Fruit fly (Drosophila melanogaster) whole organism, prepupa: ENCODE measurements around the gene ninaA.

Experiments
- CG10631 ChIP-seq: fragments of 200-800 bp; sonication (Bioruptor generic); optimal IDR thresholded peaks from 2 replicates; lab custom pipeline; 2016; ENCODE audit warnings: missing biosample characterization, missing genetic modification characterization
- CG10669 ChIP-seq: fragments of 200-800 bp; sonication (Bioruptor generic); optimal IDR thresholded peaks from 3 replicates; lab custom pipeline; 2018; ENCODE audit warnings: missing biosample characterization, mild to moderate bottlenecking, missing genetic modification characterization, moderate library complexity
- CG11762 ChIP-seq: fragments of 200-800 bp; sonication (Bioruptor generic); optimal IDR thresholded peaks from 3 replicates; lab custom pipeline; 2016; ENCODE audit warnings: missing biosample characterization, missing genetic modification characterization; ENCODE audit not compliant: insufficient read depth
- CG11902 ChIP-seq: fragments of 200-800 bp; sonication (Bioruptor generic); optimal IDR thresholded peaks from 3 replicates; lab custom pipeline; 2016; ENCODE audit warnings: missing biosample characterization, missing genetic modification characterization
- CG15336 ChIP-seq: fragments of 200-800 bp; sonication (Bioruptor generic); IDR thresholded peaks from 2 replicates; pipeline ENCODE4 v1.3.6; 2022; ENCODE audit warnings: missing biosample characterization, missing genetic modification characterization
- CG16779 ChIP-seq: fragments of 200-800 bp; sonication (Bioruptor generic); optimal IDR thresholded peaks from 3 replicates; lab custom pipeline; 2017; ENCODE audit warnings: missing biosample characterization, mild to moderate bottlenecking, missing genetic modification characterization
- CG3032 ChIP-seq: fragments of 200-800 bp; optimal IDR thresholded peaks from 2 replicates; lab custom pipeline; 2019; ENCODE audit warnings: missing biosample characterization, mild to moderate bottlenecking, missing genetic modification characterization, moderate library complexity
- CG31627 ChIP-seq: fragments of 200-800 bp; sonication (Bioruptor generic); optimal IDR thresholded peaks from 3 replicates; lab custom pipeline; 2016; ENCODE audit warnings: missing biosample characterization, missing genetic modification characterization
- CG32006 ChIP-seq: fragments of 200-800 bp; sonication (Bioruptor generic); optimal IDR thresholded peaks from 3 replicates; lab custom pipeline; 2017; ENCODE audit warnings: missing biosample characterization, mild to moderate bottlenecking, missing genetic modification characterization
- CG34406 ChIP-seq: fragments of 200-800 bp; sonication (Bioruptor generic); optimal IDR thresholded peaks from 3 replicates; lab custom pipeline; 2016; ENCODE audit warnings: missing biosample characterization, missing genetic modification characterization
- CG3919 ChIP-seq: fragments of 200-800 bp; sonication (Bioruptor generic); optimal IDR thresholded peaks from 3 replicates; lab custom pipeline; 2016; ENCODE audit warnings: missing biosample characterization, missing genetic modification characterization
- CG4318 ChIP-seq: fragments of 200-800 bp; sonication (Bioruptor generic); optimal IDR thresholded peaks from 3 replicates; lab custom pipeline; 2017; ENCODE audit warnings: missing biosample characterization, mild to moderate bottlenecking, missing genetic modification characterization
- CG6163 ChIP-seq: fragments of 200-800 bp; sonication (Bioruptor generic); IDR thresholded peaks from 3 replicates; pipeline ENCODE4 v1.3.6; 2022; ENCODE audit warnings: missing biosample characterization, missing genetic modification characterization
- CG6792 ChIP-seq: fragments of 200-800 bp; sonication (Bioruptor generic); optimal IDR thresholded peaks from 3 replicates; lab custom pipeline; 2016; ENCODE audit warnings: missing biosample characterization, missing genetic modification characterization
- CG6854 ChIP-seq: fragments of 200-800 bp; sonication (Bioruptor generic); optimal IDR thresholded peaks from 2 replicates; lab custom pipeline; 2017; ENCODE audit warnings: missing biosample characterization, mild to moderate bottlenecking, missing genetic modification characterization
- CG8119 ChIP-seq: fragments of 200-800 bp; sonication (Bioruptor generic); IDR thresholded peaks from 3 replicates; pipeline ENCODE4 v1.3.6; 2022; ENCODE audit warnings: missing biosample characterization, missing genetic modification characterization
- CG8319 ChIP-seq: fragments of 200-800 bp; sonication (Bioruptor generic); optimal IDR thresholded peaks from 3 replicates; lab custom pipeline; 2016; ENCODE audit warnings: missing biosample characterization, missing genetic modification characterization
- Eip75B ChIP-seq: fragments of 200-800 bp; sonication (Bioruptor generic); optimal IDR thresholded peaks from 3 replicates; lab custom pipeline; 2016; ENCODE audit warnings: missing biosample characterization, missing genetic modification characterization
- Eip78C ChIP-seq: fragments of 200-800 bp; sonication (Bioruptor generic); peaks from one replicate; lab custom pipeline; 2016; ENCODE audit warnings: missing biosample characterization, missing genetic modification characterization
- Ets96B ChIP-seq: fragments of 200-800 bp; optimal IDR thresholded peaks from 2 replicates; lab custom pipeline; 2019; ENCODE audit warnings: missing biosample characterization, mild to moderate bottlenecking, missing genetic modification characterization, moderate library complexity
- Gug ChIP-seq: fragments of 200-800 bp; sonication (Bioruptor generic); IDR thresholded peaks from 2 replicates; pipeline ENCODE4 v1.3.6; 2022; ENCODE audit warnings: missing biosample characterization, missing genetic modification characterization
- Hr39 ChIP-seq: fragments of 200-800 bp; sonication (Bioruptor generic); optimal IDR thresholded peaks from 2 replicates; lab custom pipeline; 2016; ENCODE audit warnings: missing biosample characterization, missing genetic modification characterization
- Hr4 ChIP-seq: fragments of 200-800 bp; sonication (Bioruptor generic); optimal IDR thresholded peaks from 3 replicates; lab custom pipeline; 2016; ENCODE audit warnings: missing biosample characterization, missing genetic modification characterization
- Lpt ChIP-seq: fragments of 200-800 bp; sonication (Bioruptor generic); optimal IDR thresholded peaks from 3 replicates; lab custom pipeline; 2016; ENCODE audit warnings: missing biosample characterization, missing genetic modification characterization
- Met ChIP-seq: fragments of 200-800 bp; sonication (Bioruptor generic); optimal IDR thresholded peaks from 3 replicates; lab custom pipeline; 2016; ENCODE audit warnings: missing biosample characterization, missing genetic modification characterization
- OdsH ChIP-seq: fragments of 200-800 bp; sonication (Bioruptor generic); optimal IDR thresholded peaks from 3 replicates; lab custom pipeline; 2016; ENCODE audit warnings: missing biosample characterization, missing genetic modification characterization
- Sox14 ChIP-seq: fragments of 200-800 bp; sonication (Bioruptor generic); optimal IDR thresholded peaks from 3 replicates; lab custom pipeline; 2016; ENCODE audit warnings: missing biosample characterization, missing genetic modification characterization
- achi ChIP-seq: fragments of 200-800 bp; sonication (Bioruptor generic); optimal IDR thresholded peaks from 3 replicates; lab custom pipeline; 2016; ENCODE audit warnings: missing biosample characterization, missing genetic modification characterization
- acj6 ChIP-seq: fragments of 200-800 bp; sonication (Bioruptor generic); optimal IDR thresholded peaks from 3 replicates; lab custom pipeline; 2016; ENCODE audit warnings: missing biosample characterization, missing genetic modification characterization
- cyc ChIP-seq: fragments of 200-800 bp; sonication (Bioruptor generic); optimal IDR thresholded peaks from 3 replicates; lab custom pipeline; 2016; ENCODE audit warnings: missing biosample characterization, missing genetic modification characterization
- dac ChIP-seq: fragments of 200-800 bp; sonication (Bioruptor generic); optimal IDR thresholded peaks from 2 replicates; lab custom pipeline; 2017; ENCODE audit warnings: missing biosample characterization, mild to moderate bottlenecking, missing genetic modification characterization
- dsx ChIP-seq: fragments of 200-800 bp; optimal IDR thresholded peaks from 3 replicates; lab custom pipeline; 2019; ENCODE audit warnings: missing biosample characterization, mild to moderate bottlenecking, missing genetic modification characterization, moderate library complexity; ENCODE audit not compliant: poor library complexity, severe bottlenecking
- eg ChIP-seq: fragments of 200-800 bp; sonication (Bioruptor generic); IDR thresholded peaks from 3 replicates; pipeline ENCODE4 v1.3.6; 2022; ENCODE audit warnings: missing biosample characterization, missing genetic modification characterization
- esn ChIP-seq: fragments of 200-800 bp; sonication (Bioruptor generic); optimal IDR thresholded peaks from 2 replicates; lab custom pipeline; 2016; ENCODE audit warnings: missing biosample characterization, mild to moderate bottlenecking, missing genetic modification characterization, moderate library complexity
- fd59A ChIP-seq: fragments of 200-800 bp; sonication (Bioruptor generic); optimal IDR thresholded peaks from 2 replicates; lab custom pipeline; 2017; ENCODE audit warnings: missing biosample characterization, mild to moderate bottlenecking, missing genetic modification characterization, missing genetic modification reagents
- fd85E ChIP-seq: fragments of 200-800 bp; sonication (Bioruptor generic); optimal IDR thresholded peaks from 3 replicates; lab custom pipeline; 2016; ENCODE audit warnings: missing biosample characterization, missing genetic modification characterization
- fkh ChIP-seq: fragments of 200-800 bp; sonication (Bioruptor generic); optimal IDR thresholded peaks from 3 replicates; lab custom pipeline; 2017; ENCODE audit warnings: missing biosample characterization, mild to moderate bottlenecking, missing genetic modification characterization, moderate library complexity
- net ChIP-seq: fragments of 200-800 bp; sonication (Bioruptor generic); optimal IDR thresholded peaks from 3 replicates; lab custom pipeline; 2016; ENCODE audit warnings: missing biosample characterization, missing genetic modification characterization
- pdm3 ChIP-seq: fragments of 200-800 bp; sonication (Bioruptor generic); optimal IDR thresholded peaks from 3 replicates; lab custom pipeline; 2016; ENCODE audit warnings: missing biosample characterization, missing genetic modification characterization
- salr ChIP-seq, 2 experiments: fragments of 200-800 bp; sonication (Bioruptor generic); optimal IDR thresholded peaks; 3 replicates each; lab custom pipeline; 2016 to 2018; ENCODE audit warnings: missing biosample characterization in 2 of 2, missing genetic modification characterization in 2 of 2, mild to moderate bottlenecking in 1 of 2
- spab ChIP-seq: fragments of 200-800 bp; sonication (Bioruptor generic); optimal IDR thresholded peaks from 2 replicates; lab custom pipeline; 2017; ENCODE audit warnings: missing biosample characterization, mild to moderate bottlenecking, missing genetic modification characterization, missing genetic modification reagents
- ss ChIP-seq, 2 experiments: fragments of 200-800 bp; sonication (Bioruptor generic); optimal IDR thresholded peaks; 2 replicates in 1 of 2; 3 replicates in 1 of 2; lab custom pipeline; 2017 to 2018; ENCODE audit warnings: mild to moderate bottlenecking in 2 of 2, missing biosample characterization in 2 of 2, missing genetic modification characterization in 2 of 2, moderate library complexity in 1 of 2
- svp ChIP-seq: fragments of 200-800 bp; sonication (Bioruptor generic); peaks from one replicate; lab custom pipeline; 2016; ENCODE audit warnings: missing biosample characterization, missing genetic modification characterization
- topi ChIP-seq: fragments of 200-800 bp; sonication (Bioruptor generic); optimal IDR thresholded peaks from 3 replicates; lab custom pipeline; 2016; ENCODE audit warnings: missing biosample characterization, missing genetic modification characterization
- vri ChIP-seq: fragments of 200-800 bp; sonication (Bioruptor generic); optimal IDR thresholded peaks from 3 replicates; lab custom pipeline; 2016; ENCODE audit warnings: missing biosample characterization, mild to moderate bottlenecking, missing genetic modification characterization

The ninaA gene

DNA sequence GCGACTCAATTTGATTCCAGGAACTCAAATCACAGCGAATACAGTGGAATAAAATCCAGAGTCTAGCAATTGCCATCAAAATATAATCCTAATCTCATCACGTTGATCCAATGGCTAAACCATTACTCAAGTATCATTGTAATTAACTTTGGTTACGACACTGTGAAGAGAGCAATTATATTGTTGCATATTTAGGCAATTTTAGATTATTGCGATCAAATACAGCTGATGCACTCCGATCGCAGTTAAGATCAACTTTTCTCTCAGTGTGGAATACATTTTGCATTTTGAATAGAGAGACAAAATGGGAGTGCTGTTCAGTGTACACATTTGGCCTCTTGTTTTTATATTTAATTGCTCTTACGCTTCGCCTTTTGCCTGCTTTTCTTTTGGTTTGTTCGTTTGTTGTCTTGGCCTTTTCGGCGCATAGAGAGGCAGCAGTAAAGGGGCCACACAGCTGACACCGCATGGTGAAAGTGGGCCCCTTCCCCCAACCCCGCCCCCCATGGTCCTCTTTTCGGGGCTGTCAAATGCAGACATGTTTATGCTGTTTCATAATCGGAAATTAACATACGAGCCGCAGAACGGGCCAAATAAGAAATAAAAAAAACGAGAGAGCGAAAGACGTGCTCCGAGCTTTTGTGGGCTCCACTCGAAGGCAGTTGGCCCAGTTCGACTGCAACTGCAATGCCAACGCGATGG, 30.8 kb upstream of the ninaA start (continued):
- TF ChIP-seq spab (GFP tag; lab: Kevin White, UChicago) = no peak
- TF ChIP-seq cyc (GFP tag; lab: Kevin White, UChicago) = peak; percentile 61
- peak; percentile 86 for TF ChIP-seq CG32006
- peak; percentile 28 for TF ChIP-seq CG8319 (GFP tag; lab: Kevin White, UChicago)
- TF ChIP-seq topi (GFP tag; lab: Kevin White, UChicago) = peak; percentile 61
- TF ChIP-seq CG11762 (GFP tag; lab: Kevin White, UChicago) = peak; percentile 47
- peak; percentile 76 for TF ChIP-seq svp (GFP tag; lab: Kevin White, UChicago)
- TF ChIP-seq CG16779 = peak; percentile 48
- TF ChIP-seq CG34406 (GFP tag; lab: Kevin White, UChicago) = peak; percentile 56
- peak; percentile 61 for TF ChIP-seq net (GFP tag; lab: Kevin White, UChicago)
- peak; percentile 67 for TF ChIP-seq OdsH (GFP tag; lab: Kevin White, UChicago)
- TF ChIP-seq fd85E (GFP tag; lab: Kevin White, UChicago) = no peak
- peak; percentile 12 for TF ChIP-seq fkh (GFP tag; lab: Kevin White, UChicago)
- peak; percentile 76 for TF ChIP-seq Met (GFP tag; lab: Kevin White, UChicago)
- peak; percentile 66 for TF ChIP-seq Hr39 (GFP tag; lab: Kevin White, UChicago)
- TF ChIP-seq CG31627 = peak; percentile 69
- TF ChIP-seq CG10631 = peak; percentile 32
- TF ChIP-seq Lpt (GFP tag; lab: Kevin White, UChicago) = peak; percentile 64
- TF ChIP-seq Eip78C (GFP tag; lab: Kevin White, UChicago) = peak; percentile 90
- TF ChIP-seq CG4318 = peak; percentile 80
- TF ChIP-seq CG3919 = peak; percentile 69
- TF ChIP-seq Sox14 = peak; percentile 24
- TF ChIP-seq CG8119 (GFP tag; lab: Robert Waterston, UW) = peak; percentile 68; the same call in 2 of the 3 replicates
- TF ChIP-seq CG15336 (GFP tag; lab: Robert Waterston, UW) = peak; percentile 85
- TF ChIP-seq Eip75B (GFP tag; lab: Kevin White, UChicago) = peak; percentile 30
- TF ChIP-seq fd59A (GFP tag; lab: Kevin White, UChicago) = peak; percentile 1
- TF ChIP-seq CG6163 (GFP tag; lab: Robert Waterston, UW) = peak; percentile 70
- peak; percentile 72 for TF ChIP-seq pdm3 (GFP tag; lab: Kevin White, UChicago)
- peak; percentile 24 for TF ChIP-seq CG10669 (GFP tag; lab: Kevin White, UChicago)
- peak; percentile 70 for TF ChIP-seq dac
- no peak for TF ChIP-seq Ets96B (tag; lab: Kevin White, UChicago)

DNA sequence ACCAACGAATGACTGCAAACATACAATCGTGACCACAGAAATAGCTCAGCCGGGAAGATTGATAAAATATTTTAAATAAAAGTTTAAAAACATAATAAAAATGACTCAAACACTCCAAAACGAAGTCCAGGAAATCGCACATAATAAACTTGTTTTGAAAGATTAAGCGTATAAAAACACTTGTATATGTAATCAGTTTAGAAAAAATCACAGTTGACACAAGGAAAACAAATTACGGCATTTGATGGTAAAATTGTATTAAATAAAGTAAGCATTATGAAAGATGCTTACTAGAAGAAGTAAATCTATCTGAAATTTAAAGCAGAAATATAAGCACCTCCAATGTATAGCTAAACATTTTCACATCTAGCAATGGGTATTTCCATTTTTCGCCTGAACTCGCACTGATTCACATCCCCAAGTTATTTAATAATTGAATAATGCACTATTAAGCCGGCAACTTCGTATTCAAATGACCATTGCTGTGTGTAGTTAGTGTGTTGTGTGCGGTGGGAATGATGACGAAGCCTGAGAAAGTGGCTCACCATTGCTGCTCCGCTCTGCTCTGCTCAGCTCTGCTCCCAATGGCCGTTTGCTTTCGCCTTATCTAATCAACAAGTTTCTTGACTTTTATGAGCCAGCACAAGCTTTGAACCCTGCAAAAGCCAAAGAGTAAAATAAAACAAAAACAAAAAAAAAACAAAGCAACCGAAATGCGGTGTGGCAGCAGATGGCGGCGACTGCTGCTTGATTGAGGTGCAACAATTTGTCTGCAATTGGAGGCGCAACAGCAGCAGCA, 29.7 kb upstream of the ninaA start:
- TF ChIP-seq cyc (GFP tag; lab: Kevin White, UChicago) (peak; percentile 29), CG6792 (peak; percentile 4), CG10669 (GFP tag; lab: Kevin White, UChicago) (peak; percentile 10), CG8319 (GFP tag; lab: Kevin White, UChicago) (peak; percentile 27), achi (peak; percentile 67), Met (GFP tag; lab: Kevin White, UChicago) (peak; percentile 36), salr (GFP tag; optimal IDR thresholded peaks at IDR 0.05; lab: Kevin White, UChicago) (peak in 1 of 2 experiments; percentile 81), vri (no peak), fd85E (GFP tag; lab: Kevin White, UChicago) (no peak), CG11902 (GFP tag; lab: Kevin White, UChicago) (no peak), CG10631 (peak; percentile 50), acj6 (GFP tag; lab: Kevin White, UChicago) (peak; percentile 69), CG3032 (tag; lab: Kevin White, UChicago) (peak; percentile 37), pdm3 (GFP tag; lab: Kevin White, UChicago) (peak; percentile 60), Eip75B (GFP tag; lab: Kevin White, UChicago) (peak; percentile 41), Hr4 (peak; percentile 29), dac (no peak), CG3919 (peak; percentile 55), eg (GFP tag; lab: Robert Waterston, UW) (peak; percentile 52; the same call in 1 of the 3 replicates), dsx (GFP tag; lab: Kevin White, UChicago) (no peak), fd59A (GFP tag; lab: Kevin White, UChicago) (peak; percentile 15), spab (GFP tag; lab: Kevin White, UChicago) (peak; percentile 24), Ets96B (tag; lab: Kevin White, UChicago) (peak; percentile 47), esn (peak; percentile 63), ss (GFP tag; optimal IDR thresholded peaks at IDR 0.05; lab: Kevin White, UChicago) (no peak), Gug (GFP tag; lab: Robert Waterston, UW) (no peak), CG6854 (GFP tag; lab: Kevin White, UChicago) (peak; percentile 73), CG11762 (GFP tag; lab: Kevin White, UChicago) (peak; percentile 13), Lpt (GFP tag; lab: Kevin White, UChicago) (peak; percentile 26)
